5 worm cellular contexts compared by ENCODE assay signal in genomic region chrX:17373955-17374354, ce11.
TF ChIP-seq lines count a peak whose summit lies in the region.

No protein-coding gene starts in this region.

TF ChIP-seq in whole organism, L1 larva, 84 proteins besides CTCF, POLR2A, EP300 and RAD21:
- no peak for TF ChIP-seq zag-1 (tag; optimal IDR thresholded peaks at IDR 0.05; lab: Kevin White, UChicago)
- TF ChIP-seq elt-3 (tag; optimal IDR thresholded peaks at IDR 0.05; lab: Kevin White, UChicago) = peak in 1 of 6 experiments; percentile 43
- peak; percentile 69 for TF ChIP-seq blmp-1 (tag; optimal IDR thresholded peaks at IDR 0.05; lab: Kevin White, UChicago)

TF ChIP-seq in whole organism, L2 larva, 48 proteins besides CTCF, POLR2A, EP300 and RAD21:
- TF ChIP-seq egl-27 (tag; optimal IDR thresholded peaks at IDR 0.05; lab: Kevin White, UChicago) = no peak
- peak; percentile 44 for TF ChIP-seq sma-9 (GFP tag; optimal IDR thresholded peaks at IDR 0.05; lab: Kevin White, UChicago)
- no peak for TF ChIP-seq sma-9 (tag; optimal IDR thresholded peaks at IDR 0.05; lab: Kevin White, UChicago)
- TF ChIP-seq nhr-10 (tag; optimal IDR thresholded peaks at IDR 0.05; lab: Kevin White, UChicago) = no peak
- TF ChIP-seq lsy-2 (tag; optimal IDR thresholded peaks at IDR 0.05; lab: Kevin White, UChicago) = no peak
- peak; percentile 53 for TF ChIP-seq sma-3 (GFP tag; optimal IDR thresholded peaks at IDR 0.05; lab: Kevin White, UChicago)
- no peak for TF ChIP-seq nhr-25 (tag; optimal IDR thresholded peaks at IDR 0.05; lab: Kevin White, UChicago)

TF ChIP-seq in whole organism, L3 larva, 47 proteins besides CTCF, POLR2A, EP300 and RAD21:
- TF ChIP-seq nhr-23 (tag; optimal IDR thresholded peaks at IDR 0.05; lab: Kevin White, UChicago) = peak; percentile 75
- TF ChIP-seq ceh-9 (tag; optimal IDR thresholded peaks at IDR 0.05; lab: Kevin White, UChicago) = no peak
TF ChIP-seq in whole organism, L3 larva: peak in this region for 1.

TF ChIP-seq in whole organism, L4 larva, 104 proteins besides CTCF, POLR2A, EP300 and RAD21:
- TF ChIP-seq unc-62 (GFP tag; optimal IDR thresholded peaks at IDR 0.05 in 1 of 2; lab: Kevin White, UChicago) = peak in 1 of 2 experiments; percentile 98
- no peak for TF ChIP-seq unc-62 (tag; optimal IDR thresholded peaks at IDR 0.05; lab: Kevin White, UChicago)
- TF ChIP-seq nhr-28 (tag; optimal IDR thresholded peaks at IDR 0.05; lab: Kevin White, UChicago) = peak; percentile 25
- no peak for TF ChIP-seq daf-19 (GFP tag; conservative IDR thresholded peaks at IDR 0.05; lab: Robert Waterston, UW)

TF ChIP-seq in whole organism, mixed stage, embryonic, 35 proteins besides CTCF, POLR2A, EP300 and RAD21:
- no peak for TF ChIP-seq ztf-11 (tag; optimal IDR thresholded peaks at IDR 0.05; lab: Kevin White, UChicago)
- TF ChIP-seq hlh-1 (tag; optimal IDR thresholded peaks at IDR 0.05; lab: Kevin White, UChicago) = no peak
- no peak for TF ChIP-seq sptf-1 (tag; optimal IDR thresholded peaks at IDR 0.05; lab: Kevin White, UChicago)
- no peak for TF ChIP-seq drap-1 (GFP tag; optimal IDR thresholded peaks at IDR 0.05; lab: Kevin White, UChicago)
- peak; percentile 64 for TF ChIP-seq unc-62 (GFP tag; optimal IDR thresholded peaks at IDR 0.05; lab: Kevin White, UChicago)
- no peak for TF ChIP-seq nhr-76 (tag; optimal IDR thresholded peaks at IDR 0.05; lab: Kevin White, UChicago)
- no peak for TF ChIP-seq ceh-83 (GFP tag; optimal IDR thresholded peaks at IDR 0.05; lab: Kevin White, UChicago)
- TF ChIP-seq sem-2 (GFP tag; optimal IDR thresholded peaks at IDR 0.05; lab: Kevin White, UChicago) = no peak

Comparison
In these comparisons a context has a peak if more than half of its experiments do, and no peak if none do; other contexts are left out.
1. Of the 29 proteins assayed by ChIP-seq in both whole organism, L4 larva and whole organism, L1 larva: peak only in whole organism, L4 larva: nhr-28; only in whole organism, L1 larva: none; in both: none; in neither: 27; mixed calls (peak in some experiments, not most) for 1.